Worm (Caenorhabditis elegans) whole organism, young adult: ENCODE data around the gene gcy-14.
A peak's percentile ranks its signal among the peaks of the same experiment; 100 is the strongest.

Source experiments
- B0035.1 ChIP-seq: sonication (generic microtip); optimal IDR thresholded peaks from 2 replicates; lab custom pipeline; 2016; ENCODE audit warnings: missing genetic modification characterization, mild to moderate bottlenecking, missing compliant biosample characterization, missing genotype, missing genetic modification reagents
- B0336.3 ChIP-seq: fragments of 200-800 bp; sonication (Bioruptor generic); IDR thresholded peaks from 2 replicates; pipeline ENCODE4 v1.3.6; 2022; ENCODE audit warnings: missing genetic modification characterization, missing compliant biosample characterization
- C17E4.6 ChIP-seq: fragments of 200-800 bp; sonication (Bioruptor generic); IDR thresholded peaks from 2 replicates; pipeline ENCODE4 v1.3.6; 2022; ENCODE audit warnings: missing genetic modification reagents, missing genetic modification characterization, missing compliant biosample characterization
- F22D6.2 ChIP-seq: sonication (generic microtip); optimal IDR thresholded peaks from 2 replicates; lab custom pipeline; 2016; ENCODE audit warnings: mild to moderate bottlenecking, missing genetic modification characterization, missing compliant biosample characterization
- K12H6.12 ChIP-seq: fragments of 200-800 bp; sonication (Bioruptor generic); optimal IDR thresholded peaks from 2 replicates; lab custom pipeline; 2018; ENCODE audit warnings: mild to moderate bottlenecking, missing genetic modification characterization, missing compliant biosample characterization
- T07F8.4 ChIP-seq: sonication (generic microtip); optimal IDR thresholded peaks from 2 replicates; lab custom pipeline; 2016; ENCODE audit warnings: mild to moderate bottlenecking, missing genetic modification characterization, moderate library complexity, missing compliant biosample characterization
- T26A5.8 ChIP-seq: sonication (generic microtip); optimal IDR thresholded peaks from 2 replicates; lab custom pipeline; 2016; ENCODE audit warnings: missing genetic modification characterization, missing compliant biosample characterization
- Y53F4B.3 ChIP-seq: fragments of 200-800 bp; sonication (Bioruptor generic); IDR thresholded peaks from 2 replicates; pipeline ENCODE4 v1.3.6; 2022; ENCODE audit warnings: missing genetic modification reagents, missing genetic modification characterization, missing compliant biosample characterization
- Y67H2A.10 ChIP-seq: fragments of 200-800 bp; sonication (Bioruptor generic); conservative IDR thresholded peaks from 2 replicates; pipeline ENCODE4 v1.3.6; 2022; ENCODE audit warnings: missing genetic modification reagents, missing genetic modification characterization, missing compliant biosample characterization
- ama-1 ChIP-seq, 3 experiments: fragments of 150-350 bp in 1 of 3; sonication (generic microtip) in 2 of 3; optimal IDR thresholded peaks; 2 replicates each; lab custom pipeline; 2014 to 2018; ENCODE audit warnings: missing biosample characterization in 2 of 3, missing genetic modification characterization in 2 of 3, missing genetic modification reagents in 2 of 3
- attf-3 ChIP-seq: fragments of 200-800 bp; sonication (Bioruptor generic); conservative IDR thresholded peaks from 2 replicates; pipeline ENCODE4 v1.3.6; 2022; ENCODE audit warnings: missing genetic modification reagents, missing genetic modification characterization, missing compliant biosample characterization
- attf-5 ChIP-seq: fragments of 200-800 bp; sonication (Bioruptor generic); optimal IDR thresholded peaks from 2 replicates; lab custom pipeline; 2018; ENCODE audit warnings: mild to moderate bottlenecking, missing genetic modification characterization, missing compliant biosample characterization
- cebp-1 ChIP-seq, 2 experiments: fragments of 200-800 bp in 1 of 2; sonication (Bioruptor generic) in 1 of 2; sonication (generic microtip) in 1 of 2; IDR thresholded peaks in 1 of 2; optimal IDR thresholded peaks in 1 of 2; 2 replicates each; pipeline versions ENCODE4 v1.3.6 to Lab custom; 2017 to 2022; ENCODE audit warnings: missing compliant biosample characterization in 2 of 2, missing genetic modification characterization in 2 of 2, mild to moderate bottlenecking in 1 of 2, missing genetic modification reagents in 1 of 2, moderate library complexity in 1 of 2
- cebp-2 ChIP-seq: fragments of 200-800 bp; sonication (Bioruptor generic); IDR thresholded peaks from 2 replicates; pipeline ENCODE4 v1.3.6; 2022; ENCODE audit warnings: missing genetic modification characterization, missing compliant biosample characterization
- ceh-40 ChIP-seq: fragments of 200-800 bp; sonication (Bioruptor generic); IDR thresholded peaks from 2 replicates; pipeline ENCODE4 v1.3.6; 2022; ENCODE audit warnings: missing genetic modification characterization, missing compliant biosample characterization
- ceh-58 ChIP-seq: fragments of 200-800 bp; sonication (Bioruptor generic); IDR thresholded peaks from 2 replicates; pipeline ENCODE4 v1.3.6; 2022; ENCODE audit warnings: missing genetic modification characterization, missing compliant biosample characterization
- ceh-91 ChIP-seq: fragments of 200-800 bp; sonication (Bioruptor generic); IDR thresholded peaks from 2 replicates; pipeline ENCODE4 v1.3.6; 2022; ENCODE audit warnings: missing genetic modification reagents, missing genetic modification characterization, missing compliant biosample characterization
- dox-1 ChIP-seq: fragments of 200-800 bp; sonication (Bioruptor generic); IDR thresholded peaks from 2 replicates; pipeline ENCODE4 v1.3.6; 2022; ENCODE audit warnings: missing genetic modification reagents, missing genetic modification characterization, missing compliant biosample characterization
- ekl-4 ChIP-seq: fragments of 200-800 bp; sonication (Bioruptor generic); IDR thresholded peaks from 2 replicates; pipeline ENCODE4 v1.3.6; 2022; ENCODE audit warnings: missing genetic modification reagents, missing genetic modification characterization, missing compliant biosample characterization
- gei-17 ChIP-seq: fragments of 200-800 bp; sonication (Bioruptor generic); optimal IDR thresholded peaks from 2 replicates; lab custom pipeline; 2018; ENCODE audit warnings: mild to moderate bottlenecking, missing genetic modification characterization, missing compliant biosample characterization
- hmg-1.2 ChIP-seq: fragments of 200-800 bp; sonication (Bioruptor generic); IDR thresholded peaks from 2 replicates; pipeline ENCODE4 v1.3.6; 2022; ENCODE audit warnings: missing genetic modification reagents, missing genetic modification characterization, missing compliant biosample characterization
- hmg-20 ChIP-seq: fragments of 200-800 bp; sonication (Bioruptor generic); IDR thresholded peaks from 2 replicates; pipeline ENCODE4 v1.3.6; 2022; ENCODE audit warnings: missing genetic modification reagents, missing genetic modification characterization, missing compliant biosample characterization
- hrde-1 ChIP-seq: sonication (generic microtip); optimal IDR thresholded peaks from 2 replicates; lab custom pipeline; 2016; ENCODE audit warnings: missing genetic modification characterization, mild to moderate bottlenecking, missing compliant biosample characterization, moderate library complexity, missing genotype, missing genetic modification reagents, borderline replicate concordance
- hsf-1 ChIP-seq: fragments of 200-800 bp; sonication (Bioruptor generic); IDR thresholded peaks from 2 replicates; pipeline ENCODE4 v1.3.6; 2022; ENCODE audit warnings: missing genetic modification reagents, missing genetic modification characterization, missing compliant biosample characterization
- let-526 ChIP-seq: fragments of 200-800 bp; sonication (Bioruptor generic); IDR thresholded peaks from 2 replicates; pipeline ENCODE4 v1.3.6; 2022; ENCODE audit warnings: missing genetic modification reagents, missing genetic modification characterization, missing compliant biosample characterization
- lin-40 ChIP-seq: sonication (generic microtip); optimal IDR thresholded peaks from 2 replicates; lab custom pipeline; 2016; ENCODE audit warnings: missing genetic modification characterization, mild to moderate bottlenecking, missing compliant biosample characterization, missing genotype, missing genetic modification reagents
- madf-3 ChIP-seq: fragments of 200-800 bp; sonication (Bioruptor generic); IDR thresholded peaks from 2 replicates; pipeline ENCODE4 v1.3.6; 2022; ENCODE audit warnings: missing genetic modification reagents, missing genetic modification characterization, missing compliant biosample characterization
- madf-6 ChIP-seq: fragments of 200-800 bp; sonication (Bioruptor generic); IDR thresholded peaks from 2 replicates; pipeline ENCODE4 v1.3.6; 2022; ENCODE audit warnings: missing genetic modification reagents, missing genetic modification characterization, missing compliant biosample characterization
- madf-8 ChIP-seq: fragments of 200-800 bp; sonication (Bioruptor generic); conservative IDR thresholded peaks from 2 replicates; pipeline ENCODE4 v1.3.6; 2022; ENCODE audit warnings: missing genetic modification reagents, missing genetic modification characterization, missing compliant biosample characterization
- nhr-80 ChIP-seq: sonication (generic microtip); optimal IDR thresholded peaks from 2 replicates; lab custom pipeline; 2016; ENCODE audit warnings: missing genetic modification characterization, missing compliant biosample characterization
- nhr-90 ChIP-seq: sonication (generic microtip); optimal IDR thresholded peaks from 2 replicates; lab custom pipeline; 2016; ENCODE audit warnings: missing genotype, mild to moderate bottlenecking, missing genetic modification characterization, missing compliant biosample characterization
- pbrm-1 ChIP-seq: fragments of 200-800 bp; sonication (Bioruptor generic); IDR thresholded peaks from 2 replicates; pipeline ENCODE4 v1.3.6; 2022; ENCODE audit warnings: missing genetic modification reagents, missing genetic modification characterization, missing compliant biosample characterization
- pha-4 ChIP-seq: fragments of 150-350 bp; sonication (generic microtip); optimal IDR thresholded peaks from 2 replicates; lab custom pipeline; 2014; ENCODE audit warnings: missing biosample characterization, missing genetic modification reagents, missing genetic modification characterization
- rcor-1 ChIP-seq: fragments of 200-800 bp; sonication (Bioruptor generic); IDR thresholded peaks from 2 replicates; pipeline ENCODE4 v1.3.6; 2022; ENCODE audit warnings: missing genetic modification reagents, missing genetic modification characterization, missing compliant biosample characterization
- rec-8 ChIP-seq, 2 experiments: sonication (generic microtip); optimal IDR thresholded peaks; 2 replicates each; lab custom pipeline; 2016; ENCODE audit warnings: mild to moderate bottlenecking in 2 of 2, missing genetic modification characterization in 2 of 2, missing genetic modification reagents in 2 of 2, missing genotype in 2 of 2, missing biosample characterization in 1 of 2, missing compliant biosample characterization in 1 of 2, moderate library complexity in 1 of 2
- rpc-1 ChIP-seq, 2 experiments: fragments of 150-350 bp in 1 of 2; sonication (generic microtip) in 1 of 2; optimal IDR thresholded peaks; 2 replicates each; lab custom pipeline; 2014 to 2018; ENCODE audit warnings: missing biosample characterization in 1 of 2, missing genetic modification characterization in 1 of 2, missing genetic modification reagents in 1 of 2, missing genotype in 1 of 2
- sdz-38 ChIP-seq: sonication (generic microtip); optimal IDR thresholded peaks from 2 replicates; lab custom pipeline; 2016; ENCODE audit warnings: missing genotype, missing genetic modification characterization, missing compliant biosample characterization
- sea-2 ChIP-seq: fragments of 200-800 bp; sonication (Bioruptor generic); IDR thresholded peaks from 2 replicates; pipeline ENCODE4 v1.3.6; 2022; ENCODE audit warnings: missing genetic modification characterization, missing compliant biosample characterization
- snpc-1.1 ChIP-seq: sonication (generic microtip); optimal IDR thresholded peaks from 2 replicates; lab custom pipeline; 2017; ENCODE audit warnings: missing genetic modification characterization, mild to moderate bottlenecking, missing compliant biosample characterization, antibody characterized with exemption, moderate library complexity, missing genotype, missing genetic modification reagents; ENCODE audit not compliant: insufficient read depth
- snpc-3.4 ChIP-seq: sonication (generic microtip); optimal IDR thresholded peaks from 2 replicates; lab custom pipeline; 2017; ENCODE audit warnings: missing genetic modification characterization, mild to moderate bottlenecking, missing compliant biosample characterization, antibody characterized with exemption, moderate library complexity, missing genotype, missing genetic modification reagents
- somi-1 ChIP-seq: fragments of 200-800 bp; sonication (Bioruptor generic); optimal IDR thresholded peaks from 2 replicates; lab custom pipeline; 2018; ENCODE audit warnings: mild to moderate bottlenecking, missing genetic modification characterization, missing compliant biosample characterization
- sptf-2 ChIP-seq: fragments of 200-800 bp; sonication (Bioruptor generic); optimal IDR thresholded peaks from 2 replicates; lab custom pipeline; 2018; ENCODE audit warnings: mild to moderate bottlenecking, missing genetic modification characterization, missing compliant biosample characterization
- tbx-9 ChIP-seq: sonication (generic microtip); optimal IDR thresholded peaks from 2 replicates; lab custom pipeline; 2016; ENCODE audit warnings: borderline replicate concordance, missing genetic modification characterization, inconsistent platforms, missing compliant biosample characterization
- unc-130 ChIP-seq: sonication (generic microtip); optimal IDR thresholded peaks from 2 replicates; lab custom pipeline; 2016; ENCODE audit warnings: missing genetic modification reagents, missing genetic modification characterization, missing compliant biosample characterization
- zfh-2 ChIP-seq: fragments of 200-800 bp; sonication (Bioruptor generic); conservative IDR thresholded peaks from 2 replicates; pipeline ENCODE4 v1.3.6; 2022; ENCODE audit warnings: missing genetic modification reagents, missing genetic modification characterization, missing compliant biosample characterization

The gcy-14 gene

ce11 chrV:14848510-14849206 is 19.4 kb downstream of the gcy-14 start (continued):
- TF ChIP-seq sptf-2, result no peak
- TF ChIP-seq rpc-1 (optimal IDR thresholded peaks at IDR 0.05; lab: Kevin White, UChicago), result no peak
- TF ChIP-seq rpc-1 (tag; optimal IDR thresholded peaks at IDR 0.05; lab: Kevin White, UChicago), result no peak
- no peak for TF ChIP-seq sea-2
- TF ChIP-seq rec-8 (tag; optimal IDR thresholded peaks at IDR 0.05; lab: Kevin White, UChicago), result no peak
- TF ChIP-seq tbx-9 (tag; lab: Kevin White, UChicago), result no peak
- no peak for TF ChIP-seq ceh-40 (GFP tag; lab: Robert Waterston, UW)
- no peak for TF ChIP-seq C17E4.6 (GFP tag; lab: Robert Waterston, UW)
- 0 out of 2 replicates have a peak, but pooled peaks have one; percentile 32 for TF ChIP-seq ekl-4 (GFP tag; lab: Robert Waterston, UW)
- no peak for TF ChIP-seq sdz-38 (tag; lab: Kevin White, UChicago)
- TF ChIP-seq T26A5.8, result no peak
- TF ChIP-seq madf-8 (GFP tag; lab: Robert Waterston, UW), result no peak
- no peak for TF ChIP-seq madf-6
- no peak for TF ChIP-seq snpc-3.4 (tag; lab: Kevin White, UChicago)
- no peak for TF ChIP-seq unc-130 (GFP tag; lab: Kevin White, UChicago)
- peak; percentile 55 for TF ChIP-seq let-526 (GFP tag; lab: Robert Waterston, UW)
- no peak for TF ChIP-seq snpc-1.1
- TF ChIP-seq ceh-91 (GFP tag; lab: Robert Waterston, UW), result no peak
- TF ChIP-seq nhr-80 (tag; lab: Kevin White, UChicago), result peak; percentile 61
- no peak for TF ChIP-seq Y53F4B.3 (GFP tag; lab: Robert Waterston, UW)
- TF ChIP-seq B0336.3, result peak; percentile 28; the same call in 1 of the 2 replicates
- TF ChIP-seq Y67H2A.10 (GFP tag; lab: Robert Waterston, UW), result no peak
- no peak for TF ChIP-seq gei-17
- TF ChIP-seq ama-1 (optimal IDR thresholded peaks at IDR 0.05; lab: Kevin White, UChicago), result peak; percentile 71
- no peak for TF ChIP-seq ama-1 (GFP tag; optimal IDR thresholded peaks at IDR 0.05; lab: Kevin White, UChicago)
- no peak for TF ChIP-seq ceh-58 (GFP tag; lab: Robert Waterston, UW)
- no peak for TF ChIP-seq T07F8.4
- TF ChIP-seq hmg-20, result no peak
- TF ChIP-seq rcor-1, result no peak
- TF ChIP-seq pha-4 (tag; lab: Kevin White, UChicago), result no peak
- TF ChIP-seq K12H6.12 (tag; lab: Kevin White, UChicago), result peak; percentile 33
- peak; percentile 72 for TF ChIP-seq attf-5
- no peak for TF ChIP-seq hsf-1 (GFP tag; lab: Robert Waterston, UW)
- TF ChIP-seq hrde-1 (tag; lab: Kevin White, UChicago), result no peak
- no peak for TF ChIP-seq B0035.1 (tag; lab: Kevin White, UChicago)
- TF ChIP-seq lin-40, result peak; percentile 75
- TF ChIP-seq, all 124 proteins: peak for 32

DNA sequence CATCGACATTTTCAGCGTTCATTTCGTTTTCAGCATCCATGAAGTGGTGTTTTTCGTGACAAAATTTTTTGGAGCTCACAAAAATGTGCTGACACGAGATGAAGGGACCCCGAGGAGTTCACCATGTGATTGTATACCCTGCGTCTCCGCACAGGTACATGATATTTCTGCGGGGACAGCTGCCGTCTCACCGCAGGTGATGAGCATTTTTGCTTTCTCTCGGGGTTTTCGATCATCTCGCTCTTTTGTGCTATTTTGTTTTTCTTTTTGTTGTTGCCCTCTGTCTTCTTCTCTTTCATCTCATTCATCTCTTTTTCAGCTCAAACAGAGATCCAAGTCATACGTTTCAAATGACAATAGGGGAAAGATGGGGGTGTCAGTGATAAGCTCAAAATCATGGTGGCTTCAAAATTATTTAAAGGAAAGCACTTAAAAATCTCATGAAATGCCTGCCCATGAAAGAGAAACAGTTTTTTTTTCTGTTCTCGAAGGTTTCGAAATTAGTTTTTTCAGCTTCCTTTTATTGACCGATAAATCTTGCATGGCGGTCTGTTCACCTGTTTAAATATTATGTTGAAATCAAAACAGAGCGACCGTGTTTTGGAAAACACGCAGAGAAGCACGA is 20.7 kb downstream of the gcy-14 start, which contains the start of gene ret-1:
Gene ret-1, minus strand, starts transcription at position 123 of the 625 bp plus-strand sequence.
- 0 out of 2 replicates have a peak, but pooled peaks have one; percentile 46 for TF ChIP-seq let-526 (GFP tag; lab: Robert Waterston, UW)
- TF ChIP-seq K12H6.12 (tag; lab: Kevin White, UChicago), result peak; percentile 20
- 0 out of 2 replicates have a peak, but pooled peaks have one; percentile 57 for TF ChIP-seq madf-3 (GFP tag; lab: Robert Waterston, UW)
- TF ChIP-seq hmg-1.2 (GFP tag; lab: Robert Waterston, UW), result peak; percentile 51; the same call in 1 of the 2 replicates
- TF ChIP-seq cebp-2 (GFP tag; lab: Robert Waterston, UW), result no peak
- TF ChIP-seq attf-3 (GFP tag; lab: Robert Waterston, UW), result no peak
- no peak; the same call in 1 of the 2 replicates for TF ChIP-seq pbrm-1
- peak; percentile 14 for TF ChIP-seq nhr-90 (tag; lab: Kevin White, UChicago)
- TF ChIP-seq somi-1 (GFP tag; lab: Kevin White, UChicago), result peak; percentile 34
- TF ChIP-seq dox-1 (GFP tag; lab: Robert Waterston, UW), result peak; percentile 30; the same call in 1 of the 2 replicates
- TF ChIP-seq ama-1 (optimal IDR thresholded peaks at IDR 0.05; lab: Kevin White, UChicago), result peak; percentile 51
- TF ChIP-seq ama-1 (GFP tag; optimal IDR thresholded peaks at IDR 0.05; lab: Kevin White, UChicago), result no peak
- 0 out of 2 replicates have a peak, but pooled peaks have one; percentile 14 for TF ChIP-seq zfh-2
- TF ChIP-seq F22D6.2 (tag; lab: Kevin White, UChicago), result no peak
- TF ChIP-seq cebp-1 (GFP tag; IDR thresholded peaks at IDR 0.05; lab: Robert Waterston, UW), result no peak
- peak; percentile 50 for TF ChIP-seq cebp-1 (tag; optimal IDR thresholded peaks at IDR 0.05; lab: Kevin White, UChicago)
